Fruit fly (Drosophila melanogaster) whole organism, adult: Measurements from ENCODE around the gene Rcc1.

Source experiments
- CG12768 ChIP-seq: fragments of 200-800 bp; sonication (Bioruptor generic); optimal IDR thresholded peaks from 2 replicates; lab custom pipeline; 2017; ENCODE audit warnings: missing biosample characterization, missing genetic modification characterization, mild to moderate bottlenecking, moderate library complexity, missing genetic modification reagents
- CG33017 ChIP-seq: fragments of 200-800 bp; sonication (Bioruptor generic); optimal IDR thresholded peaks from 2 replicates; lab custom pipeline; 2018; ENCODE audit warnings: missing biosample characterization, mild to moderate bottlenecking, missing genetic modification characterization, moderate library complexity
- CG5204 ChIP-seq: fragments of 200-800 bp; sonication (Bioruptor generic); optimal IDR thresholded peaks from 2 replicates; lab custom pipeline; 2016; ENCODE audit warnings: missing biosample characterization, missing genetic modification characterization
- Crg-1 ChIP-seq: fragments of 200-800 bp; sonication (Bioruptor generic); optimal IDR thresholded peaks from 2 replicates; lab custom pipeline; 2016; ENCODE audit warnings: missing biosample characterization, missing genetic modification characterization
- Mnt ChIP-seq: fragments of 200-800 bp; sonication (Bioruptor generic); optimal IDR thresholded peaks from 2 replicates; lab custom pipeline; 2016; ENCODE audit warnings: missing biosample characterization, mild to moderate bottlenecking, missing genetic modification characterization
- bab1 ChIP-seq: fragments of 200-800 bp; sonication (Bioruptor generic); optimal IDR thresholded peaks from 3 replicates; lab custom pipeline; 2019; ENCODE audit warnings: missing biosample characterization, mild to moderate bottlenecking, missing genetic modification characterization, moderate library complexity
- cic ChIP-seq: fragments of 200-800 bp; sonication (Bioruptor generic); optimal IDR thresholded peaks from 2 replicates; lab custom pipeline; 2017; ENCODE audit warnings: missing biosample characterization, mild to moderate bottlenecking, missing genetic modification characterization, moderate library complexity
- kay ChIP-seq: fragments of 200-800 bp; sonication (Bioruptor generic); peaks from one replicate; lab custom pipeline; 2016; ENCODE audit warnings: missing biosample characterization, missing genetic modification characterization, borderline replicate concordance

dm6 chr3L:5884735-5885134, 47.8 kb downstream of the Rcc1 start:
- TF ChIP-seq kay (GFP tag; lab: Kevin White, UChicago) (no peak), cic (GFP tag; lab: Kevin White, UChicago) (no peak), Mnt (no peak), Crg-1 (no peak), CG33017 (tag; lab: Kevin White, UChicago) (no peak), CG12768 (no peak), bab1 (GFP tag; lab: Kevin White, UChicago) (no peak), CG5204 (GFP tag; lab: Kevin White, UChicago) (no peak)
